Fruit fly (Drosophila melanogaster) whole organism, embryonic: ENCODE results near the gene elB.

Experiments
- Awh ChIP-seq: fragments of 200-800 bp; sonication (Bioruptor generic); IDR thresholded peaks from 2 replicates; pipeline ENCODE4, ENCODE4 v1.3.6; 2022; ENCODE audit warnings: missing biosample characterization, missing genetic modification characterization
- CG10979 ChIP-seq: fragments of 200-800 bp; sonication (Bioruptor generic); optimal IDR thresholded peaks from 2 replicates; lab custom pipeline; 2018; ENCODE audit warnings: missing biosample characterization, mild to moderate bottlenecking, missing genetic modification characterization, moderate library complexity
- CG11456 ChIP-seq: fragments of 200-800 bp; sonication (Bioruptor generic); IDR thresholded peaks from 3 replicates; pipeline ENCODE4 v1.3.6; 2022; ENCODE audit warnings: missing biosample characterization, missing genetic modification characterization
- CG12071 ChIP-seq: fragments of 200-800 bp; sonication (Bioruptor generic); optimal IDR thresholded peaks from 3 replicates; lab custom pipeline; 2018; ENCODE audit warnings: missing biosample characterization, mild to moderate bottlenecking, missing genetic modification characterization
- CG13894 ChIP-seq: fragments of 200-800 bp; sonication (Bioruptor generic); optimal IDR thresholded peaks from 3 replicates; lab custom pipeline; 2018; ENCODE audit warnings: missing biosample characterization, mild to moderate bottlenecking, missing genetic modification characterization, moderate library complexity
- CG1529 ChIP-seq: fragments of 200-800 bp; sonication (Bioruptor generic); optimal IDR thresholded peaks from 3 replicates; lab custom pipeline; 2018; ENCODE audit warnings: missing biosample characterization, missing genetic modification characterization
- CG2199 ChIP-seq: fragments of 200-800 bp; sonication (Bioruptor generic); IDR thresholded peaks from 3 replicates; pipeline ENCODE4 v1.3.6; 2022; ENCODE audit warnings: missing biosample characterization, missing genetic modification characterization
- CG34422 ChIP-seq: fragments of 200-800 bp; sonication (Bioruptor generic); IDR thresholded peaks from 3 replicates; pipeline ENCODE4 v1.3.6; 2022; ENCODE audit warnings: missing biosample characterization, missing genetic modification characterization
- CG3726 ChIP-seq: fragments of 200-800 bp; sonication (Bioruptor generic); IDR thresholded peaks from 3 replicates; pipeline ENCODE4, ENCODE4 v1.3.6; 2022; ENCODE audit warnings: missing biosample characterization, missing genetic modification characterization
- CG6765 ChIP-seq: fragments of 200-800 bp; sonication (Bioruptor generic); optimal IDR thresholded peaks from 3 replicates; lab custom pipeline; 2017; ENCODE audit warnings: missing biosample characterization, mild to moderate bottlenecking, missing genetic modification characterization
- D19A ChIP-seq: fragments of 200-800 bp; optimal IDR thresholded peaks from 3 replicates; lab custom pipeline; 2019; ENCODE audit warnings: missing biosample characterization, mild to moderate bottlenecking, missing genetic modification characterization, moderate library complexity
- Dll ChIP-seq: fragments of 200-800 bp; sonication (Bioruptor generic); IDR thresholded peaks from 4 replicates; pipeline ENCODE4 v1.3.6; 2022; ENCODE audit warnings: missing biosample characterization, missing genetic modification characterization; ENCODE audit not compliant: partially characterized antibody
- Gsc ChIP-seq: fragments of 200-800 bp; sonication (Bioruptor generic); IDR thresholded peaks from 2 replicates; pipeline ENCODE4 v1.3.6; 2022; ENCODE audit warnings: missing biosample characterization, missing genetic modification characterization
- HLH4C ChIP-seq: fragments of 200-800 bp; sonication (Bioruptor generic); IDR thresholded peaks from 3 replicates; pipeline ENCODE4 v1.3.6; 2022; ENCODE audit warnings: missing biosample characterization, missing genetic modification characterization; ENCODE audit not compliant: partially characterized antibody
- Hey ChIP-seq: fragments of 200-800 bp; sonication (Bioruptor generic); optimal IDR thresholded peaks from 3 replicates; lab custom pipeline; 2018; ENCODE audit warnings: missing biosample characterization, mild to moderate bottlenecking, missing genetic modification characterization
- Hr78 ChIP-seq, 2 experiments: fragments of 200-800 bp in 1 of 2; fragments of >200 bp in 1 of 2; sonication (Bioruptor generic) in 1 of 2; optimal IDR thresholded peaks; 2 replicates each; lab custom pipeline; 2017 to 2019; ENCODE audit warnings: missing biosample characterization in 2 of 2, missing genetic modification characterization in 2 of 2, mild to moderate bottlenecking in 1 of 2, moderate library complexity in 1 of 2
- Kr ChIP-seq: fragments of 200-800 bp; sonication (Bioruptor generic); optimal IDR thresholded peaks from 2 replicates; lab custom pipeline; 2017; ENCODE audit warnings: missing biosample characterization, mild to moderate bottlenecking, missing genetic modification characterization
- Lhr ChIP-seq: fragments of 200-800 bp; sonication (Bioruptor generic); optimal IDR thresholded peaks from 3 replicates; lab custom pipeline; 2017; ENCODE audit warnings: mild to moderate bottlenecking, missing biosample characterization, missing genetic modification reagents, missing genetic modification characterization
- MBD-R2 ChIP-seq: fragments of 200-800 bp; sonication (Bioruptor generic); IDR thresholded peaks from 2 replicates; pipeline ENCODE4 v1.3.6; 2022; ENCODE audit warnings: missing biosample characterization, missing genetic modification characterization
- Med ChIP-seq: fragments of 200-800 bp; sonication (Bioruptor generic); peaks from one replicate; lab custom pipeline; 2016; ENCODE audit warnings: missing biosample characterization, missing genetic modification characterization, mild to moderate bottlenecking, inconsistent platforms, moderate library complexity
- NFAT ChIP-seq: fragments of 200-800 bp; sonication (Bioruptor generic); IDR thresholded peaks from 2 replicates; pipeline ENCODE4 v1.3.6; 2022; ENCODE audit warnings: missing biosample characterization, missing genetic modification characterization
- Nf-YA ChIP-seq: fragments of 200-800 bp; sonication (Bioruptor generic); IDR thresholded peaks from 2 replicates; pipeline ENCODE4 v1.3.6; 2022; ENCODE audit warnings: missing biosample characterization, missing genetic modification characterization
- Optix ChIP-seq: fragments of 200-800 bp; sonication (Bioruptor generic); IDR thresholded peaks from 3 replicates; pipeline ENCODE4 v1.3.6; 2022; ENCODE audit warnings: missing biosample characterization, missing genetic modification characterization
- Ravus ChIP-seq: fragments of 200-800 bp; sonication (Bioruptor generic); IDR thresholded peaks from 2 replicates; pipeline ENCODE4 v1.3.6; 2022; ENCODE audit warnings: missing biosample characterization, missing genetic modification characterization
- Rx ChIP-seq: fragments of 200-800 bp; sonication (Bioruptor generic); IDR thresholded peaks from 2 replicates; pipeline ENCODE4 v1.3.6; 2022; ENCODE audit warnings: missing biosample characterization, missing genetic modification characterization
- Trl ChIP-seq, 3 experiments: fragments of >200 bp in 2 of 3; fragments of 200-800 bp in 1 of 3; sonication (Bioruptor generic) in 1 of 3; optimal IDR thresholded peaks; 2 replicates in 1 of 3; 3 replicates in 2 of 3; lab custom pipeline; 2016 to 2017; ENCODE audit warnings: missing biosample characterization in 1 of 3, missing genetic modification characterization in 1 of 3
- abd-A ChIP-seq: fragments of 200-800 bp; sonication (Bioruptor generic); optimal IDR thresholded peaks from 3 replicates; lab custom pipeline; 2019; ENCODE audit warnings: missing biosample characterization, mild to moderate bottlenecking, missing genetic modification characterization, moderate library complexity
- cad ChIP-seq: fragments of >200 bp; optimal IDR thresholded peaks from 2 replicates; lab custom pipeline; 2017; ENCODE audit warnings: missing biosample characterization, missing genetic modification characterization
- caup ChIP-seq: fragments of 200-800 bp; sonication (Bioruptor generic); optimal IDR thresholded peaks from 3 replicates; lab custom pipeline; 2017; ENCODE audit warnings: missing biosample characterization, mild to moderate bottlenecking, missing genetic modification characterization, moderate library complexity; ENCODE audit not compliant: severe bottlenecking
- ci ChIP-seq: fragments of 200-800 bp; sonication (Bioruptor generic); IDR thresholded peaks from 3 replicates; pipeline ENCODE4 v1.3.6; 2022; ENCODE audit warnings: missing biosample characterization, missing genetic modification characterization
- crol ChIP-seq: fragments of 200-800 bp; sonication (Bioruptor generic); IDR thresholded peaks from 2 replicates; pipeline ENCODE4 v1.3.6; 2022; ENCODE audit warnings: missing biosample characterization, missing genetic modification characterization
- ftz-f1 ChIP-seq: fragments of 200-800 bp; sonication (Bioruptor generic); optimal IDR thresholded peaks from 2 replicates; lab custom pipeline; 2016; ENCODE audit warnings: missing biosample characterization, missing genetic modification characterization
- gsb-n ChIP-seq: fragments of 200-800 bp; sonication (Bioruptor generic); optimal IDR thresholded peaks from 3 replicates; lab custom pipeline; 2018; ENCODE audit warnings: missing biosample characterization, mild to moderate bottlenecking, missing genetic modification characterization
- hkb ChIP-seq, 2 experiments: fragments of 200-800 bp in 1 of 2; fragments of >200 bp in 1 of 2; sonication (Bioruptor generic) in 1 of 2; IDR thresholded peaks in 1 of 2; optimal IDR thresholded peaks in 1 of 2; 2 replicates each; pipeline versions ENCODE4 v1.3.6 to Lab custom; 2017 to 2022; ENCODE audit warnings: missing biosample characterization in 1 of 2, missing genetic modification characterization in 1 of 2
- kni ChIP-seq: fragments of 200-800 bp; sonication (Bioruptor generic); optimal IDR thresholded peaks from 3 replicates; lab custom pipeline; 2017; ENCODE audit warnings: mild to moderate bottlenecking, missing biosample characterization, missing genetic modification reagents, missing genetic modification characterization
- nerfin-1 ChIP-seq: fragments of 200-800 bp; sonication (Bioruptor generic); optimal IDR thresholded peaks from 3 replicates; lab custom pipeline; 2019; ENCODE audit warnings: missing biosample characterization, mild to moderate bottlenecking, missing genetic modification characterization, moderate library complexity
- oc ChIP-seq: fragments of 200-800 bp; sonication (Bioruptor generic); optimal IDR thresholded peaks from 2 replicates; lab custom pipeline; 2018; ENCODE audit warnings: missing biosample characterization, mild to moderate bottlenecking, missing genetic modification characterization, moderate library complexity
- pan ChIP-seq, 4 experiments: fragments of >200 bp in 3 of 4; fragments of 200-800 bp in 1 of 4; sonication (Bioruptor generic) in 1 of 4; optimal IDR thresholded peaks in 3 of 4; IDR thresholded peaks in 1 of 4; 2 replicates each; pipeline versions ENCODE4 v1.3.6 to Lab custom; 2017 to 2022; ENCODE audit warnings: missing biosample characterization in 2 of 4, missing genetic modification characterization in 2 of 4, mixed read lengths in 1 of 4
- pros ChIP-seq: fragments of 200-800 bp; sonication (Bioruptor generic); optimal IDR thresholded peaks from 3 replicates; lab custom pipeline; 2019; ENCODE audit warnings: missing biosample characterization, mild to moderate bottlenecking, missing genetic modification characterization, moderate library complexity
- run ChIP-seq: fragments of 200-800 bp; sonication (Bioruptor generic); optimal IDR thresholded peaks from 3 replicates; lab custom pipeline; 2018; ENCODE audit warnings: missing biosample characterization, mild to moderate bottlenecking, missing genetic modification characterization
- sd ChIP-seq: fragments of 200-800 bp; sonication (Bioruptor generic); optimal IDR thresholded peaks from 3 replicates; lab custom pipeline; 2018; ENCODE audit warnings: missing biosample characterization, mild to moderate bottlenecking, missing genetic modification characterization, moderate library complexity
- seq ChIP-seq: fragments of 200-800 bp; sonication (Bioruptor generic); IDR thresholded peaks from 2 replicates; pipeline ENCODE4 v1.3.6; 2022; ENCODE audit warnings: missing biosample characterization, missing genetic modification characterization
- sim ChIP-seq: fragments of 200-800 bp; sonication (Bioruptor generic); IDR thresholded peaks from 2 replicates; pipeline ENCODE4 v1.3.6; 2022; ENCODE audit warnings: missing biosample characterization, missing genetic modification characterization
- so ChIP-seq: fragments of 200-800 bp; sonication (Bioruptor generic); IDR thresholded peaks from 3 replicates; pipeline ENCODE4 v1.3.6; 2022; ENCODE audit warnings: missing biosample characterization, missing genetic modification characterization
- sr ChIP-seq: fragments of 200-800 bp; sonication (Bioruptor generic); IDR thresholded peaks from 3 replicates; pipeline ENCODE4 v1.3.6; 2022; ENCODE audit warnings: missing biosample characterization, missing genetic modification characterization
- twi ChIP-seq: fragments of 200-800 bp; optimal IDR thresholded peaks from 2 replicates; lab custom pipeline; 2019; ENCODE audit warnings: missing biosample characterization, mild to moderate bottlenecking, missing genetic modification characterization, moderate library complexity
- zfh2 ChIP-seq: fragments of 200-800 bp; sonication (Bioruptor generic); optimal IDR thresholded peaks from 2 replicates; lab custom pipeline; 2016; ENCODE audit warnings: missing biosample characterization, missing genetic modification characterization

elB gene

DNA sequence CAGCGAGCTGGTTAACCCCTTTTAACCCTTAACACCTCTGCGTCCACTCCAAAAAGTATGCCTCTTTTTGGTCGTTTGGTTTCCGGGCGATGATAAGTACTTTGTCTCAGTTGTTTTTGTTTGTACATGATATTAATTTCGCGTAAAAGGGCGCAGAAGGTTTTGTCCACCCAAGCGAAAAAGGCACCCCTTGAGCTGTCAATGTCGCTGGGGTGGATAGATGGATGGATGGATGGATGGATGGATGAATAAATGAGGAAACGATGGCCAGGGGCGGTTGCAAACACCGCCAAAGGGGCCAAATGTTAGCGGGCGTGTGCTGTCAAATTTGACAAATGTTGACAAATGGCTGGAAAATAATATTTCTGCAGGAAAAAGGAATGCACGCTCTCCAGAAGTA, 45.8 kb upstream of the elB start (continued):
- TF ChIP-seq MBD-R2 (GFP tag; lab: Robert Waterston, UW) (no peak), caup (no peak), CG3726 (GFP tag; lab: Robert Waterston, UW) (no peak), pros (GFP tag; lab: Kevin White, UChicago) (peak; percentile 69), sr (GFP tag; lab: Robert Waterston, UW) (no peak), HLH4C (GFP tag; lab: Robert Waterston, UW) (no peak), CG6765 (GFP tag; lab: Kevin White, UChicago) (no peak), Lhr (no peak)

DNA sequence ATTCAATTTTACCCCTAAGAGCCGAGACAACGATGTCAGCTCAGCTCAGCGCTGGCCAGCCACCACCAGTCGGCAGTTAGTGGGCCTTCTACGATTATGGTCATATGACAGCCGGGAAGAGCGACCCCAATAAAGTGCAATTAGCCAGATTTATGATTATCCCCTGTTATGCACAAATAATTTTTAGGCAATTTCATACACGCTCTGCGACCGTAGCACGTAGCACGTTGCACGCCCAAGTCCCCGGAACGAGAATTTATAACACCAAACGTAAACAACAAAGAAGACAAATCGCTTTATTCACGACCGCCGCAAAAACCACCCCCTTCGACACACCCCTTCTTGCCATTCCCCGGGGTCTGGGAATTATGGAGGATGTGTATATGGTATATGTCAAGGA, 44.9 kb upstream of the elB start:
- TF ChIP-seq zfh2 (no peak), Nf-YA (GFP tag; lab: Robert Waterston, UW) (no peak), crol (GFP tag; lab: Robert Waterston, UW) (peak; percentile 42), Optix (GFP tag; lab: Robert Waterston, UW) (0 out of 3 replicates have a peak, but pooled peaks have one; percentile 29), sim (GFP tag; lab: Robert Waterston, UW) (no peak), D19A (no peak), pros (GFP tag; lab: Kevin White, UChicago) (peak; percentile 88), Trl (optimal IDR thresholded peaks at IDR 0.05; lab: Kevin White, UChicago) (no peak), Trl (GFP tag; optimal IDR thresholded peaks at IDR 0.05; lab: Kevin White, UChicago) (no peak), CG12071 (GFP tag; lab: Kevin White, UChicago) (no peak), ftz-f1 (GFP tag; lab: Kevin White, UChicago) (no peak), Gsc (no peak), CG2199 (GFP tag; lab: Robert Waterston, UW) (0 out of 3 replicates have a peak, but pooled peaks have one; percentile 39), CG34422 (no peak), gsb-n (tag; lab: Kevin White, UChicago) (peak; percentile 94), Ravus (GFP tag; lab: Robert Waterston, UW) (no peak), CG1529 (no peak), NFAT (no peak), twi (tag; lab: Kevin White, UChicago) (no peak), hkb (optimal IDR thresholded peaks at IDR 0.05; lab: Kevin White, UChicago) (no peak), hkb (GFP tag; IDR thresholded peaks at IDR 0.05; lab: Robert Waterston, UW) (0 out of 2 replicates have a peak, but pooled peaks have one; percentile 33), run (tag; lab: Kevin White, UChicago) (peak; percentile 53), abd-A (peak; percentile 65), Kr (GFP tag; lab: Kevin White, UChicago) (peak; percentile 75), so (0 out of 3 replicates have a peak, but pooled peaks have one; percentile 20), nerfin-1 (tag; lab: Kevin White, UChicago) (peak; percentile 13), CG10979 (no peak), seq (GFP tag; lab: Robert Waterston, UW) (peak; percentile 29; the same call in 1 of the 2 replicates), Hr78 (GFP tag; optimal IDR thresholded peaks at IDR 0.05; lab: Kevin White, UChicago) (no peak), Hey (tag; lab: Kevin White, UChicago) (peak; percentile 77), Rx (no peak), oc (tag; lab: Kevin White, UChicago) (peak; percentile 90), Med (GFP tag; lab: Kevin White, UChicago) (peak; percentile 58), cad (GFP tag; lab: Kevin White, UChicago) (peak; percentile 32), pan (optimal IDR thresholded peaks at IDR 0.05; lab: Kevin White, UChicago) (no peak), pan (GFP tag; optimal IDR thresholded peaks at IDR 0.05 in 1 of 2, IDR thresholded peaks at IDR 0.05 in 1 of 2) (peak in 1 of 2 experiments; percentile 17), Awh (GFP tag; lab: Robert Waterston, UW) (peak; percentile 29; the same call in 1 of the 2 replicates), CG13894 (tag; lab: Kevin White, UChicago) (peak; percentile 36), ci (GFP tag; lab: Robert Waterston, UW) (peak; percentile 13; the same call in 1 of the 3 replicates), CG11456 (GFP tag; lab: Robert Waterston, UW) (no peak), kni (GFP tag; lab: Kevin White, UChicago) (peak; percentile 64), sd (peak; percentile 26), Dll (GFP tag; lab: Robert Waterston, UW) (0 out of 4 replicates have a peak, but pooled peaks have one; percentile 28)
